Worm (Caenorhabditis elegans) whole organism, L3 larva: ENCODE measurements around the gene acs-1.
A peak's percentile ranks its signal among the peaks of the same experiment; 100 is the strongest.

ENCODE experiments used
- aly-2 ChIP-seq: fragments of 150-350 bp; optimal IDR thresholded peaks from 2 replicates; lab custom pipeline; 2014; ENCODE audit warnings: missing biosample characterization, missing genetic modification characterization
- ama-1 ChIP-seq: fragments of 150-350 bp; optimal IDR thresholded peaks from 2 replicates; lab custom pipeline; 2018
- ceh-16 ChIP-seq: sonication (generic microtip); optimal IDR thresholded peaks from 2 replicates; lab custom pipeline; 2017; ENCODE audit warnings: missing biosample characterization, missing genetic modification characterization
- ceh-28 ChIP-seq: fragments of 150-350 bp; optimal IDR thresholded peaks from 2 replicates; lab custom pipeline; 2014; ENCODE audit warnings: missing biosample characterization, missing genetic modification reagents, missing genetic modification characterization
- ceh-82 ChIP-seq: fragments of 150-350 bp; optimal IDR thresholded peaks from 2 replicates; lab custom pipeline; 2014; ENCODE audit warnings: missing biosample characterization, missing genetic modification characterization
- egl-27 ChIP-seq: sonication (generic microtip); optimal IDR thresholded peaks from 4 replicates; lab custom pipeline; 2017; ENCODE audit warnings: missing biosample characterization, missing genetic modification reagents, missing genetic modification characterization
- egl-5 ChIP-seq: fragments of 150-350 bp; optimal IDR thresholded peaks from 2 replicates; lab custom pipeline; 2017; ENCODE audit warnings: missing biosample characterization, missing genetic modification reagents, missing genetic modification characterization, inconsistent platforms
- elt-1 ChIP-seq: fragments of 150-350 bp; optimal IDR thresholded peaks from 2 replicates; lab custom pipeline; 2014; ENCODE audit warnings: missing biosample characterization, missing genetic modification characterization
- elt-2 ChIP-seq: sonication (generic microtip); optimal IDR thresholded peaks from 2 replicates; lab custom pipeline; 2016; ENCODE audit warnings: missing genetic modification reagents, mild to moderate bottlenecking, missing genetic modification characterization, missing compliant biosample characterization
- elt-3 ChIP-seq, 3 experiments: fragments of 150-350 bp in 1 of 3; sonication (generic microtip) in 2 of 3; optimal IDR thresholded peaks; 2 replicates in 2 of 3; 4 replicates in 1 of 3; lab custom pipeline; 2014 to 2017; ENCODE audit warnings: missing biosample characterization in 3 of 3, missing genetic modification characterization in 3 of 3
- eor-1 ChIP-seq, 2 experiments: fragments of 150-350 bp; optimal IDR thresholded peaks; 2 replicates each; lab custom pipeline; 2014 to 2018; ENCODE audit warnings: missing biosample characterization in 2 of 2, missing genetic modification characterization in 2 of 2
- fkh-2 ChIP-seq: fragments of 150-350 bp; optimal IDR thresholded peaks from 2 replicates; lab custom pipeline; 2014; ENCODE audit warnings: missing biosample characterization, missing genetic modification reagents, missing genetic modification characterization
- hmg-11 ChIP-seq: sonication (generic microtip); optimal IDR thresholded peaks from 2 replicates; lab custom pipeline; 2016; ENCODE audit warnings: missing genetic modification characterization, missing compliant biosample characterization
- lin-39 ChIP-seq: fragments of 150-350 bp; optimal IDR thresholded peaks from 2 replicates; lab custom pipeline; 2018; ENCODE audit warnings: missing biosample characterization, missing genetic modification reagents, missing genetic modification characterization
- mml-1 ChIP-seq: fragments of 150-350 bp; sonication (generic microtip); optimal IDR thresholded peaks from 3 replicates; lab custom pipeline; 2014; ENCODE audit warnings: missing biosample characterization, missing genetic modification characterization
- nfya-1 ChIP-seq: sonication (generic microtip); optimal IDR thresholded peaks from 2 replicates; lab custom pipeline; 2017; ENCODE audit warnings: missing genetic modification characterization, mild to moderate bottlenecking, missing compliant biosample characterization, antibody characterized with exemption, moderate library complexity; ENCODE audit not compliant: insufficient read depth
- nhr-11 ChIP-seq: fragments of 150-350 bp; optimal IDR thresholded peaks from 2 replicates; lab custom pipeline; 2014; ENCODE audit warnings: missing biosample characterization, missing genetic modification characterization
- nhr-12 ChIP-seq: fragments of 150-350 bp; optimal IDR thresholded peaks from 2 replicates; lab custom pipeline; 2014; ENCODE audit warnings: missing biosample characterization, missing genetic modification characterization
- nhr-23 ChIP-seq: fragments of 150-350 bp; optimal IDR thresholded peaks from 2 replicates; lab custom pipeline; 2014; ENCODE audit warnings: missing biosample characterization, missing genetic modification reagents, missing genetic modification characterization
- nhr-237 ChIP-seq: fragments of 150-350 bp; optimal IDR thresholded peaks from 2 replicates; lab custom pipeline; 2014; ENCODE audit warnings: missing biosample characterization, missing genetic modification characterization
- nhr-25 ChIP-seq: sonication (generic microtip); optimal IDR thresholded peaks from 2 replicates; lab custom pipeline; 2017; ENCODE audit warnings: missing biosample characterization, missing genetic modification characterization
- nhr-28 ChIP-seq: fragments of 150-350 bp; optimal IDR thresholded peaks from 2 replicates; lab custom pipeline; 2014; ENCODE audit warnings: missing biosample characterization, missing genetic modification characterization
- nhr-43 ChIP-seq: sonication (generic microtip); optimal IDR thresholded peaks from 2 replicates; lab custom pipeline; 2016; ENCODE audit warnings: mild to moderate bottlenecking, missing genetic modification characterization, missing compliant biosample characterization; ENCODE audit not compliant: poor library complexity, severe bottlenecking
- nhr-67 ChIP-seq: fragments of 150-350 bp; optimal IDR thresholded peaks from 2 replicates; lab custom pipeline; 2014; ENCODE audit warnings: missing biosample characterization, missing genetic modification characterization
- nhr-77 ChIP-seq: fragments of 150-350 bp; optimal IDR thresholded peaks from 2 replicates; lab custom pipeline; 2014; ENCODE audit warnings: missing biosample characterization, missing genetic modification characterization
- pha-4 ChIP-seq: fragments of 150-350 bp; optimal IDR thresholded peaks from 2 replicates; lab custom pipeline; 2014; ENCODE audit warnings: missing biosample characterization, missing genetic modification reagents, missing genetic modification characterization
- skn-1 ChIP-seq: fragments of 150-350 bp; optimal IDR thresholded peaks from 2 replicates; lab custom pipeline; 2014; ENCODE audit warnings: missing biosample characterization, missing genetic modification characterization
- snpc-4 ChIP-seq: fragments of 150-350 bp; optimal IDR thresholded peaks from 2 replicates; lab custom pipeline; 2014; ENCODE audit warnings: missing biosample characterization, missing genetic modification characterization
- unc-39 ChIP-seq: sonication (generic microtip); optimal IDR thresholded peaks from 4 replicates; lab custom pipeline; 2017; ENCODE audit warnings: missing biosample characterization, missing genetic modification characterization
- unc-62 ChIP-seq: fragments of 150-350 bp; sonication (generic microtip); optimal IDR thresholded peaks from 4 replicates; lab custom pipeline; 2014; ENCODE audit warnings: missing biosample characterization, missing genetic modification reagents, missing genetic modification characterization
- zag-1 ChIP-seq: fragments of 150-350 bp; optimal IDR thresholded peaks from 2 replicates; lab custom pipeline; 2014; ENCODE audit warnings: missing biosample characterization, missing genetic modification characterization
- ztf-11 ChIP-seq: fragments of 150-350 bp; optimal IDR thresholded peaks from 2 replicates; lab custom pipeline; 2014; ENCODE audit warnings: missing biosample characterization, missing genetic modification characterization
- ztf-4 ChIP-seq: fragments of 150-350 bp; optimal IDR thresholded peaks from 2 replicates; lab custom pipeline; 2014; ENCODE audit warnings: missing biosample characterization, missing genetic modification characterization

Gene acs-1

DNA sequence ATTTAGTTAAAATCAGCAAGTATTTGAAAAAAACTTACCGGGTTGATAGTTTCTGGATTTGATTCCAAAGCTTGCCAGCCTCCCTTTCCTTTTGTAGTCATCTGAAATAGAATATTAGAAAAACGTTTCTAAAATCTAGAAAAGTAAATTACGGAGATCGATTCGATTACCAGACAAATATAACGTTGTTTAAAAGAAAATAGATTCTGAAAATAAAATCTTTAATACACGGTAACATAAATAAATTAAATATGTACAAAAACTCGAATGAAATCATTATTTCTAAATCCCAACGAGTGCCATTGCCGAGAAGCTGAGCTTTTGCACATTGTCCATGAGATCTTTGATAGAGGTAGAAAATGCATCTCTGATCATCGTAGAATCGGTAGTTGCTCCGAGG is 16.1 kb upstream of the acs-1 start, which contains the start of gene ubh-3:
ubh-3 (minus strand) TSS at position 101 of the 400 bp plus-strand sequence.
- no peak for TF ChIP-seq ama-1 (lab: Kevin White, UChicago)
- no peak for TF ChIP-seq lin-39 (tag; lab: Kevin White, UChicago)
- TF ChIP-seq elt-3 (tag; optimal IDR thresholded peaks at IDR 0.05; lab: Kevin White, UChicago), result no peak
- TF ChIP-seq nhr-12 (tag; lab: Kevin White, UChicago), result no peak
- no peak for TF ChIP-seq nhr-25
- no peak for TF ChIP-seq ztf-11 (tag; lab: Kevin White, UChicago)
- no peak for TF ChIP-seq fkh-2 (tag; lab: Kevin White, UChicago)
- TF ChIP-seq ceh-28 (tag; lab: Kevin White, UChicago), result no peak
- TF ChIP-seq ztf-4 (tag; lab: Kevin White, UChicago), result no peak
- TF ChIP-seq egl-27 (tag; lab: Kevin White, UChicago), result no peak
- no peak for TF ChIP-seq nhr-67 (tag; lab: Kevin White, UChicago)
- TF ChIP-seq ceh-16 (tag; lab: Kevin White, UChicago), result no peak
- no peak for TF ChIP-seq egl-5 (tag; lab: Kevin White, UChicago)
- TF ChIP-seq snpc-4 (tag; lab: Kevin White, UChicago), result no peak
- TF ChIP-seq nhr-77 (tag; lab: Kevin White, UChicago), result no peak
- no peak for TF ChIP-seq nhr-11 (tag; lab: Kevin White, UChicago)
- no peak for TF ChIP-seq mml-1 (tag; lab: Kevin White, UChicago)

ce11 chrV:6509717-6510116 is 15.1 kb upstream of the acs-1 start, which contains the start of gene ubh-2:
ubh-2 (minus strand) TSS chrV:6509817.
- TF ChIP-seq ceh-82 (tag; lab: Kevin White, UChicago) (no peak), zag-1 (tag; lab: Kevin White, UChicago) (no peak), elt-1 (no peak), unc-62 (no peak), hmg-11 (no peak), nhr-43 (no peak), nhr-28 (tag; lab: Kevin White, UChicago) (no peak), egl-5 (tag; lab: Kevin White, UChicago) (no peak), fkh-2 (tag; lab: Kevin White, UChicago) (no peak), ama-1 (lab: Kevin White, UChicago) (no peak), ceh-16 (tag; lab: Kevin White, UChicago) (no peak), unc-39 (tag; lab: Kevin White, UChicago) (no peak), aly-2 (no peak), snpc-4 (tag; lab: Kevin White, UChicago) (no peak)

- TF ChIP-seq ceh-16 (tag; lab: Kevin White, UChicago) (no peak), egl-5 (tag; lab: Kevin White, UChicago) (no peak), pha-4 (tag; lab: Kevin White, UChicago) (no peak)
Measured at ce11 chrV:6510622-6511021, 14.2 kb upstream of the acs-1 start.

ce11 chrV:6511121-6511520 is 13.7 kb upstream of the acs-1 start, which contains the start of gene ubh-1:
ubh-1 (minus strand) TSS chrV:6511409.
- peak in 1 of 3 experiments; percentile 25 for TF ChIP-seq elt-3 (tag; optimal IDR thresholded peaks at IDR 0.05; lab: Kevin White, UChicago)
- TF ChIP-seq ama-1 (lab: Kevin White, UChicago), result peak; percentile 52
- peak; percentile 51 for TF ChIP-seq nhr-23 (tag; lab: Kevin White, UChicago)
- TF ChIP-seq nfya-1 (tag; lab: Kevin White, UChicago), result no peak

DNA sequence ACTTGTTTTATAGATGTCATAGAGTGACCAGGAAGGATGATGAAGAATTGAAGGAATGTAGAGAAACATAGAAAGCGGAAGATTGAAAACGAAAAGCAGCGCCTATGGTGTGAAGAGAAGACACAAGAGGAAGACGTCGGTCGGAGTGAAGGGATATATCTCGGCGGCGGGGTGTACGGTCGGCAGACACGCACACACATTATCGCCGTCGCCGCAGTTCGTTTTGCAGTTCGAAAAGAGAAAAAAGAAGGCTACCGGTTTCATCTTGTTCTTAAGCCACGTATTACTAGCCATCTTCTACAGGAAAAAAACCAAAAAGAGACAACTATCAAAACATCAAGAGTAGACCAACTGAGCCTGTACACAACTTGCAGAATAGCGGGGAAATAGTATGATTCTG is 11.4 kb upstream of the acs-1 start:
- TF ChIP-seq egl-27 (tag; lab: Kevin White, UChicago) (no peak), nhr-25 (peak; percentile 68), elt-2 (tag; lab: Kevin White, UChicago) (no peak), eor-1 (tag; optimal IDR thresholded peaks at IDR 0.05; lab: Kevin White, UChicago) (no peak), nhr-237 (tag; lab: Kevin White, UChicago) (no peak), nhr-43 (peak; percentile 28), unc-39 (tag; lab: Kevin White, UChicago) (no peak), skn-1 (tag; lab: Kevin White, UChicago) (no peak), ztf-11 (tag; lab: Kevin White, UChicago) (no peak), ztf-4 (tag; lab: Kevin White, UChicago) (no peak), nhr-23 (tag; lab: Kevin White, UChicago) (peak; percentile 1)
- TF ChIP-seq, all 47 proteins: peak for 3
